Fruit fly (Drosophila melanogaster): ENCODE measurements around the gene CG33177.

dm6 chrX:15090371-15090770, 9.2 kb downstream of the CG33177 start:
- TF ChIP-seq h (optimal IDR thresholded peaks at IDR 0.05) (no peak), CG13624 (GFP tag; optimal IDR thresholded peaks at IDR 0.05) (no peak), psq (GFP tag; optimal IDR thresholded peaks at IDR 0.05) (no peak), Scr (GFP tag; IDR thresholded peaks at IDR 0.05; ENCODE audit: partially characterized antibody) (no peak), br (optimal IDR thresholded peaks at IDR 0.05) (no peak), CG10543 (GFP tag; optimal IDR thresholded peaks at IDR 0.05) (no peak), CG8089 (GFP tag; optimal IDR thresholded peaks at IDR 0.05) (no peak)

All from whole organism, embryonic.